Fruit fly (Drosophila melanogaster) whole organism, embryonic: ENCODE measurements around the gene stas.

Experiments
- Ada2b ChIP-seq: fragments of 200-800 bp; sonication (Bioruptor generic); IDR thresholded peaks from 2 replicates; pipeline ENCODE4 v1.3.6; 2022; ENCODE audit warnings: missing biosample characterization, missing genetic modification characterization
- Atf6 ChIP-seq: fragments of 200-800 bp; sonication (Bioruptor generic); IDR thresholded peaks from 2 replicates; pipeline ENCODE4 v1.3.6; 2022; ENCODE audit warnings: missing biosample characterization, missing genetic modification characterization
- Blimp-1 ChIP-seq: fragments of 200-800 bp; sonication (Bioruptor generic); optimal IDR thresholded peaks from 3 replicates; lab custom pipeline; 2018; ENCODE audit warnings: missing biosample characterization, missing genetic modification characterization, mild to moderate bottlenecking, moderate library complexity, missing genetic modification reagents
- Bteb2 ChIP-seq: fragments of 200-800 bp; sonication (Bioruptor generic); optimal IDR thresholded peaks from 2 replicates; lab custom pipeline; 2016; ENCODE audit warnings: missing biosample characterization, missing genetic modification characterization
- CG13296 ChIP-seq: fragments of 200-800 bp; sonication (Bioruptor generic); optimal IDR thresholded peaks from 3 replicates; lab custom pipeline; 2018; ENCODE audit warnings: missing biosample characterization, mild to moderate bottlenecking, missing genetic modification characterization
- CG13424 ChIP-seq: fragments of 200-800 bp; sonication (Bioruptor generic); optimal IDR thresholded peaks from 2 replicates; lab custom pipeline; 2019; ENCODE audit warnings: missing biosample characterization, mild to moderate bottlenecking, missing genetic modification characterization, moderate library complexity
- CG13894 ChIP-seq: fragments of 200-800 bp; sonication (Bioruptor generic); optimal IDR thresholded peaks from 3 replicates; lab custom pipeline; 2018; ENCODE audit warnings: missing biosample characterization, mild to moderate bottlenecking, missing genetic modification characterization, moderate library complexity
- CG15073 ChIP-seq: fragments of 200-800 bp; sonication (Bioruptor generic); optimal IDR thresholded peaks from 2 replicates; lab custom pipeline; 2016; ENCODE audit warnings: missing biosample characterization, missing genetic modification characterization
- CG15514 ChIP-seq: fragments of 200-800 bp; sonication (Bioruptor generic); optimal IDR thresholded peaks from 3 replicates; lab custom pipeline; 2017; ENCODE audit warnings: missing biosample characterization, missing genetic modification characterization, mild to moderate bottlenecking, moderate library complexity, missing genetic modification reagents
- CG1602 ChIP-seq: fragments of 200-800 bp; sonication (Bioruptor generic); optimal IDR thresholded peaks from 3 replicates; lab custom pipeline; 2016; ENCODE audit warnings: missing biosample characterization, missing genetic modification characterization
- CG17802 ChIP-seq: fragments of 200-800 bp; sonication (Bioruptor generic); optimal IDR thresholded peaks from 2 replicates; lab custom pipeline; 2018; ENCODE audit warnings: missing biosample characterization, mild to moderate bottlenecking, missing genetic modification characterization, moderate library complexity
- CG17829 ChIP-seq: fragments of 200-800 bp; optimal IDR thresholded peaks from 2 replicates; lab custom pipeline; 2019; ENCODE audit warnings: missing biosample characterization, mild to moderate bottlenecking, missing genetic modification characterization, moderate library complexity
- CG18619 ChIP-seq: fragments of 200-800 bp; sonication (Bioruptor generic); optimal IDR thresholded peaks from 3 replicates; lab custom pipeline; 2017; ENCODE audit warnings: missing biosample characterization, mild to moderate bottlenecking, missing genetic modification characterization
- CG2120 ChIP-seq: fragments of 200-800 bp; sonication (Bioruptor generic); optimal IDR thresholded peaks from 3 replicates; lab custom pipeline; 2016; ENCODE audit warnings: missing biosample characterization, missing genetic modification characterization
- CG32767 ChIP-seq: fragments of 200-800 bp; sonication (Bioruptor generic); IDR thresholded peaks from 2 replicates; pipeline ENCODE4 v1.3.6; 2022; ENCODE audit warnings: missing biosample characterization, missing genetic modification characterization
- CG33213 ChIP-seq: fragments of 200-800 bp; sonication (Bioruptor generic); optimal IDR thresholded peaks from 3 replicates; lab custom pipeline; 2016; ENCODE audit warnings: missing biosample characterization, missing genetic modification characterization
- CG34422 ChIP-seq: fragments of 200-800 bp; sonication (Bioruptor generic); IDR thresholded peaks from 3 replicates; pipeline ENCODE4 v1.3.6; 2022; ENCODE audit warnings: missing biosample characterization, missing genetic modification characterization
- CG6272 ChIP-seq: fragments of 200-800 bp; sonication (Bioruptor generic); IDR thresholded peaks from 2 replicates; pipeline ENCODE4 v1.3.6; 2022; ENCODE audit warnings: missing biosample characterization, missing genetic modification characterization
- CG6654 ChIP-seq: fragments of 200-800 bp; sonication (Bioruptor generic); optimal IDR thresholded peaks from 2 replicates; lab custom pipeline; 2017; ENCODE audit warnings: missing biosample characterization, mild to moderate bottlenecking, missing genetic modification characterization
- CG7928 ChIP-seq: fragments of 200-800 bp; sonication (Bioruptor generic); optimal IDR thresholded peaks from 2 replicates; lab custom pipeline; 2017; ENCODE audit warnings: missing biosample characterization, mild to moderate bottlenecking, missing genetic modification characterization
- CG8290 ChIP-seq, 3 experiments: fragments of 200-800 bp; sonication (Bioruptor generic); optimal IDR thresholded peaks; 2 replicates each; lab custom pipeline; 2016 to 2019; ENCODE audit warnings: missing biosample characterization in 3 of 3, missing genetic modification characterization in 3 of 3, mild to moderate bottlenecking in 2 of 3, moderate library complexity in 1 of 3
- CTCF ChIP-seq: fragments of 200-800 bp; sonication (Bioruptor generic); optimal IDR thresholded peaks from 2 replicates; lab custom pipeline; 2017; ENCODE audit warnings: missing biosample characterization, mild to moderate bottlenecking, missing genetic modification characterization, moderate library complexity
- Chrac-16 ChIP-seq: fragments of 200-800 bp; sonication (Bioruptor generic); optimal IDR thresholded peaks from 3 replicates; lab custom pipeline; 2016; ENCODE audit warnings: missing biosample characterization, missing genetic modification characterization
- D ChIP-seq, 2 experiments: fragments of 200-800 bp in 1 of 2; fragments of >200 bp in 1 of 2; sonication (Bioruptor generic) in 1 of 2; optimal IDR thresholded peaks; 2 replicates in 1 of 2; 3 replicates in 1 of 2; lab custom pipeline; 2017; ENCODE audit warnings: mild to moderate bottlenecking in 1 of 2, missing biosample characterization in 1 of 2, missing genetic modification characterization in 1 of 2, missing genetic modification reagents in 1 of 2
- Doc2 ChIP-seq: fragments of 200-800 bp; sonication (Bioruptor generic); IDR thresholded peaks from 2 replicates; pipeline ENCODE4 v1.3.6; 2022; ENCODE audit warnings: missing biosample characterization, missing genetic modification characterization
- Dp ChIP-seq: fragments of 200-800 bp; sonication (Bioruptor generic); optimal IDR thresholded peaks from 2 replicates; lab custom pipeline; 2018; ENCODE audit warnings: missing biosample characterization, mild to moderate bottlenecking, missing genetic modification characterization, moderate library complexity
- Hr3 ChIP-seq: fragments of 200-800 bp; sonication (Bioruptor generic); optimal IDR thresholded peaks from 3 replicates; lab custom pipeline; 2016; ENCODE audit warnings: missing biosample characterization, missing genetic modification characterization
- Hr78 ChIP-seq, 2 experiments: fragments of 200-800 bp in 1 of 2; fragments of >200 bp in 1 of 2; sonication (Bioruptor generic) in 1 of 2; optimal IDR thresholded peaks; 2 replicates each; lab custom pipeline; 2017 to 2019; ENCODE audit warnings: missing biosample characterization in 2 of 2, missing genetic modification characterization in 2 of 2, mild to moderate bottlenecking in 1 of 2, moderate library complexity in 1 of 2
- Kr ChIP-seq: fragments of 200-800 bp; sonication (Bioruptor generic); optimal IDR thresholded peaks from 2 replicates; lab custom pipeline; 2017; ENCODE audit warnings: missing biosample characterization, mild to moderate bottlenecking, missing genetic modification characterization
- Mes4 ChIP-seq: fragments of 200-800 bp; sonication (Bioruptor generic); optimal IDR thresholded peaks from 2 replicates; lab custom pipeline; 2016; ENCODE audit warnings: missing biosample characterization, missing genetic modification characterization
- Neu2 ChIP-seq: fragments of 200-800 bp; sonication (Bioruptor generic); optimal IDR thresholded peaks from 3 replicates; lab custom pipeline; 2016; ENCODE audit warnings: missing biosample characterization, missing genetic modification characterization, borderline replicate concordance
- ab ChIP-seq: fragments of 200-800 bp; sonication (Bioruptor generic); optimal IDR thresholded peaks from 2 replicates; lab custom pipeline; 2016; ENCODE audit warnings: missing biosample characterization, missing genetic modification characterization
- bsh ChIP-seq, 2 experiments: fragments of 200-800 bp; sonication (Bioruptor generic); optimal IDR thresholded peaks; 2 replicates each; lab custom pipeline; 2017 to 2018; ENCODE audit warnings: mild to moderate bottlenecking in 2 of 2, missing biosample characterization in 2 of 2, missing genetic modification characterization in 2 of 2, moderate library complexity in 1 of 2
- cas ChIP-seq: fragments of 200-800 bp; sonication (Bioruptor generic); IDR thresholded peaks from 2 replicates; pipeline ENCODE4 v1.3.6; 2022; ENCODE audit warnings: missing biosample characterization, missing genetic modification characterization
- dmrt11E ChIP-seq: fragments of 200-800 bp; sonication (Bioruptor generic); optimal IDR thresholded peaks from 3 replicates; lab custom pipeline; 2018; ENCODE audit warnings: missing biosample characterization, mild to moderate bottlenecking, missing genetic modification characterization, moderate library complexity
- fd96Cb ChIP-seq: fragments of 200-800 bp; sonication (Bioruptor generic); optimal IDR thresholded peaks from 2 replicates; lab custom pipeline; 2018; ENCODE audit warnings: missing biosample characterization, mild to moderate bottlenecking, missing genetic modification characterization, moderate library complexity
- hb ChIP-seq: fragments of 200-800 bp; sonication (Bioruptor generic); IDR thresholded peaks from 3 replicates; pipeline ENCODE4 v1.3.6; 2022; ENCODE audit warnings: missing biosample characterization, missing genetic modification characterization; ENCODE audit not compliant: partially characterized antibody
- mirr ChIP-seq: fragments of 200-800 bp; sonication (Bioruptor generic); optimal IDR thresholded peaks from 3 replicates; lab custom pipeline; 2018; ENCODE audit warnings: missing biosample characterization, mild to moderate bottlenecking, missing genetic modification characterization
- nerfin-1 ChIP-seq: fragments of 200-800 bp; sonication (Bioruptor generic); optimal IDR thresholded peaks from 3 replicates; lab custom pipeline; 2019; ENCODE audit warnings: missing biosample characterization, mild to moderate bottlenecking, missing genetic modification characterization, moderate library complexity
- otp ChIP-seq: fragments of 200-800 bp; sonication (Bioruptor generic); IDR thresholded peaks from 3 replicates; pipeline ENCODE4, ENCODE4 v1.3.6; 2022; ENCODE audit warnings: missing biosample characterization, missing genetic modification characterization
- p53 ChIP-seq: fragments of 200-800 bp; sonication (Bioruptor generic); optimal IDR thresholded peaks from 2 replicates; lab custom pipeline; 2016; ENCODE audit warnings: missing biosample characterization, missing genetic modification characterization
- row ChIP-seq: fragments of 200-800 bp; sonication (Bioruptor generic); IDR thresholded peaks from 3 replicates; pipeline ENCODE4 v1.3.6; 2022; ENCODE audit warnings: missing biosample characterization, missing genetic modification characterization
- run ChIP-seq: fragments of 200-800 bp; sonication (Bioruptor generic); optimal IDR thresholded peaks from 3 replicates; lab custom pipeline; 2018; ENCODE audit warnings: missing biosample characterization, mild to moderate bottlenecking, missing genetic modification characterization
- sc ChIP-seq, 3 experiments: fragments of >200 bp in 2 of 3; fragments of 200-800 bp in 1 of 3; sonication (Bioruptor generic) in 1 of 3; optimal IDR thresholded peaks; 2 replicates in 2 of 3; 3 replicates in 1 of 3; lab custom pipeline; 2017; ENCODE audit warnings: mild to moderate bottlenecking in 1 of 3, missing biosample characterization in 1 of 3, missing genetic modification characterization in 1 of 3, missing genetic modification reagents in 1 of 3
- sim ChIP-seq: fragments of 200-800 bp; sonication (Bioruptor generic); IDR thresholded peaks from 2 replicates; pipeline ENCODE4 v1.3.6; 2022; ENCODE audit warnings: missing biosample characterization, missing genetic modification characterization
- ssp ChIP-seq: fragments of 200-800 bp; sonication (Bioruptor generic); IDR thresholded peaks from 2 replicates; pipeline ENCODE4 v1.3.6; 2022; ENCODE audit warnings: missing biosample characterization, missing genetic modification characterization
- toy ChIP-seq: fragments of 200-800 bp; sonication (Bioruptor generic); IDR thresholded peaks from 2 replicates; pipeline ENCODE4 v1.3.6; 2022; ENCODE audit warnings: missing biosample characterization, missing genetic modification characterization
- z ChIP-seq: fragments of 200-800 bp; sonication (Bioruptor generic); IDR thresholded peaks from 3 replicates; pipeline ENCODE4 v1.3.6; 2022; ENCODE audit warnings: missing biosample characterization, missing genetic modification characterization
- zfh1 ChIP-seq: fragments of 200-800 bp; sonication (Bioruptor generic); IDR thresholded peaks from 3 replicates; pipeline ENCODE4 v1.3.6; 2022; ENCODE audit warnings: missing biosample characterization, missing genetic modification characterization

stas gene

dm6 chrX:17581606-17582281, 46.0 kb downstream of the stas start (continued):
- TF ChIP-seq CG34422 (GFP tag; lab: Robert Waterston, UW) = no peak
- TF ChIP-seq Kr (GFP tag; lab: Kevin White, UChicago) = no peak
- TF ChIP-seq mirr = no peak
- TF ChIP-seq CG8290 (GFP tag; optimal IDR thresholded peaks at IDR 0.05; lab: Kevin White, UChicago) = no peak
- TF ChIP-seq CG8290 (tag; optimal IDR thresholded peaks at IDR 0.05; lab: Kevin White, UChicago) = peak in 1 of 2 experiments; percentile 57
- no peak for TF ChIP-seq Ada2b
- TF ChIP-seq CG32767 = no peak
- TF ChIP-seq Atf6 (GFP tag; lab: Robert Waterston, UW) = 0 out of 2 replicates have a peak, but pooled peaks have one; percentile 10
- no peak for TF ChIP-seq CG13296 (GFP tag; lab: Kevin White, UChicago)
- peak; percentile 32 for TF ChIP-seq fd96Cb (tag; lab: Kevin White, UChicago)
- no peak for TF ChIP-seq CG6654
- TF ChIP-seq nerfin-1 (tag; lab: Kevin White, UChicago) = no peak
- no peak for TF ChIP-seq hb
- TF ChIP-seq run = no peak
- no peak for TF ChIP-seq CG33213
- TF ChIP-seq sim (GFP tag; lab: Robert Waterston, UW) = no peak
- no peak for TF ChIP-seq Doc2 (GFP tag; lab: Robert Waterston, UW)
- no peak for TF ChIP-seq zfh1 (GFP tag; lab: Robert Waterston, UW)
- TF ChIP-seq otp = no peak
- no peak for TF ChIP-seq CTCF (GFP tag; lab: Kevin White, UChicago)
- no peak for TF ChIP-seq CG18619 (GFP tag; lab: Kevin White, UChicago)
- no peak for TF ChIP-seq CG17802 (tag; lab: Kevin White, UChicago)
- TF ChIP-seq toy (GFP tag; lab: Robert Waterston, UW) = no peak
- no peak for TF ChIP-seq CG6272 (GFP tag; lab: Robert Waterston, UW)
- TF ChIP-seq CG13894 (tag; lab: Kevin White, UChicago) = peak; percentile 93
- TF ChIP-seq CG2120 (GFP tag; lab: Kevin White, UChicago) = no peak
- no peak for TF ChIP-seq CG15073 (GFP tag; lab: Kevin White, UChicago)
- TF ChIP-seq CG13424 = peak; percentile 11
- no peak for TF ChIP-seq cas (GFP tag; lab: Robert Waterston, UW)
- TF ChIP-seq row = peak; percentile 52; the same call in 2 of the 3 replicates
- TF ChIP-seq Bteb2 (GFP tag; lab: Kevin White, UChicago) = no peak
- TF ChIP-seq z = no peak
- peak; percentile 56 for TF ChIP-seq dmrt11E (tag; lab: Kevin White, UChicago)
- TF ChIP-seq Chrac-16 (GFP tag; lab: Kevin White, UChicago) = no peak
- peak in 1 of 2 experiments; percentile 51 for TF ChIP-seq bsh (GFP tag; optimal IDR thresholded peaks at IDR 0.05; lab: Kevin White, UChicago)
- TF ChIP-seq CG1602 = peak; percentile 4
- no peak for TF ChIP-seq Neu2 (GFP tag; lab: Kevin White, UChicago)
- TF ChIP-seq p53 (GFP tag; lab: Kevin White, UChicago) = no peak
- no peak for TF ChIP-seq Hr78 (GFP tag; optimal IDR thresholded peaks at IDR 0.05; lab: Kevin White, UChicago)
- TF ChIP-seq Hr3 (GFP tag; lab: Kevin White, UChicago) = no peak
- TF ChIP-seq Blimp-1 (GFP tag; lab: Kevin White, UChicago) = peak; percentile 40
- TF ChIP-seq CG17829 = peak; percentile 33
- TF ChIP-seq CG7928 (GFP tag; lab: Kevin White, UChicago) = no peak
- TF ChIP-seq D (optimal IDR thresholded peaks at IDR 0.05; lab: Kevin White, UChicago) = no peak
- TF ChIP-seq D (GFP tag; optimal IDR thresholded peaks at IDR 0.05; lab: Kevin White, UChicago) = peak; percentile 44
- TF ChIP-seq sc (optimal IDR thresholded peaks at IDR 0.05; lab: Kevin White, UChicago) = no peak
- TF ChIP-seq sc (GFP tag; optimal IDR thresholded peaks at IDR 0.05; lab: Kevin White, UChicago) = peak; percentile 30
- no peak for TF ChIP-seq CG15514 (GFP tag; lab: Kevin White, UChicago)
- no peak for TF ChIP-seq ab (GFP tag; lab: Kevin White, UChicago)
- no peak for TF ChIP-seq Dp (GFP tag; lab: Kevin White, UChicago)
- TF ChIP-seq ssp (GFP tag; lab: Robert Waterston, UW) = no peak
- TF ChIP-seq Mes4 (GFP tag; lab: Kevin White, UChicago) = no peak
